Worm (Caenorhabditis elegans) whole organism, L1 larva: ENCODE results near the gene F02C12.3.

ENCODE experiments used
- C16A3.4 ChIP-seq: fragments of 150-350 bp; optimal IDR thresholded peaks from 2 replicates; lab custom pipeline; 2014; ENCODE audit warnings: missing biosample characterization, missing genetic modification characterization
- Y116A8C.19 ChIP-seq: sonication (generic microtip); optimal IDR thresholded peaks from 2 replicates; lab custom pipeline; 2016; ENCODE audit warnings: missing compliant biosample characterization, missing genetic modification characterization, borderline replicate concordance
- aha-1 ChIP-seq: fragments of 150-350 bp; optimal IDR thresholded peaks from 2 replicates; lab custom pipeline; 2014; ENCODE audit warnings: missing biosample characterization, missing genetic modification characterization
- alr-1 ChIP-seq: fragments of 200-800 bp; sonication (Bioruptor generic); optimal IDR thresholded peaks from 2 replicates; lab custom pipeline; 2018; ENCODE audit warnings: borderline replicate concordance, mild to moderate bottlenecking, missing genetic modification characterization, missing compliant biosample characterization
- aly-2 ChIP-seq: fragments of 150-350 bp; optimal IDR thresholded peaks from 2 replicates; lab custom pipeline; 2014; ENCODE audit warnings: missing biosample characterization, missing genetic modification characterization
- blmp-1 ChIP-seq: fragments of 150-350 bp; optimal IDR thresholded peaks from 2 replicates; lab custom pipeline; 2014; ENCODE audit warnings: missing biosample characterization, missing genetic modification characterization
- ceh-63 ChIP-seq: fragments of 200-800 bp; sonication (Bioruptor generic); optimal IDR thresholded peaks from 2 replicates; lab custom pipeline; 2018; ENCODE audit warnings: mild to moderate bottlenecking, missing genetic modification characterization, missing compliant biosample characterization
- ceh-8 ChIP-seq: fragments of 200-800 bp; sonication (Bioruptor generic); optimal IDR thresholded peaks from 2 replicates; lab custom pipeline; 2018; ENCODE audit warnings: mild to moderate bottlenecking, missing genetic modification characterization, moderate library complexity, missing compliant biosample characterization
- ceh-82 ChIP-seq, 3 experiments: fragments of 150-350 bp in 1 of 3; sonication (generic microtip) in 2 of 3; optimal IDR thresholded peaks; 2 replicates each; lab custom pipeline; 2014 to 2017; ENCODE audit warnings: missing biosample characterization in 3 of 3, missing genetic modification characterization in 3 of 3
- ceh-88 ChIP-seq: fragments of 200-800 bp; sonication (Bioruptor generic); IDR thresholded peaks from 2 replicates; pipeline ENCODE4 v1.3.6; 2022; ENCODE audit warnings: missing genetic modification characterization, missing compliant biosample characterization
- ces-1 ChIP-seq: fragments of 150-350 bp; optimal IDR thresholded peaks from 2 replicates; lab custom pipeline; 2014; ENCODE audit warnings: missing biosample characterization, missing genetic modification reagents, missing genetic modification characterization
- dpl-1 ChIP-seq, 3 experiments: fragments of 150-350 bp in 2 of 3; sonication (generic microtip) in 1 of 3; optimal IDR thresholded peaks; 2 replicates each; lab custom pipeline; 2014 to 2017; ENCODE audit warnings: missing biosample characterization in 3 of 3, missing genetic modification characterization in 3 of 3, missing genetic modification reagents in 3 of 3
- dsc-1 ChIP-seq: sonication (generic microtip); optimal IDR thresholded peaks from 2 replicates; lab custom pipeline; 2016; ENCODE audit warnings: mild to moderate bottlenecking, missing genetic modification characterization, missing compliant biosample characterization
- efl-1 ChIP-seq, 4 experiments: fragments of 150-350 bp; optimal IDR thresholded peaks in 3 of 4; peaks in 1 of 4; 1 replicate in 1 of 4; 2 replicates in 3 of 4; lab custom pipeline; 2014; ENCODE audit warnings: missing biosample characterization in 2 of 4, missing genetic modification characterization in 2 of 4, missing genetic modification reagents in 2 of 4
- egl-13 ChIP-seq: sonication (generic microtip); optimal IDR thresholded peaks from 2 replicates; lab custom pipeline; 2016; ENCODE audit warnings: missing genotype, missing genetic modification reagents, missing genetic modification characterization, missing compliant biosample characterization
- egl-27 ChIP-seq, 2 experiments: fragments of 150-350 bp in 1 of 2; sonication (generic microtip); optimal IDR thresholded peaks; 3 replicates each; lab custom pipeline; 2017 to 2018; ENCODE audit warnings: missing biosample characterization in 2 of 2, missing genetic modification characterization in 2 of 2, missing genetic modification reagents in 2 of 2
- elt-2 ChIP-seq: sonication (generic microtip); optimal IDR thresholded peaks from 2 replicates; lab custom pipeline; 2016; ENCODE audit warnings: missing genetic modification characterization, mild to moderate bottlenecking, inconsistent platforms, missing compliant biosample characterization, missing genetic modification reagents
- elt-3 ChIP-seq, 6 experiments: fragments of 150-350 bp in 1 of 6; sonication (generic microtip); optimal IDR thresholded peaks; 2 replicates each; lab custom pipeline; 2017 to 2018; ENCODE audit warnings: missing biosample characterization in 6 of 6, missing genetic modification characterization in 6 of 6, inconsistent platforms in 1 of 6
- ets-5 ChIP-seq: fragments of 200-800 bp; sonication (Bioruptor generic); IDR thresholded peaks from 2 replicates; pipeline ENCODE4 v1.3.6; 2022; ENCODE audit warnings: missing genetic modification characterization, missing compliant biosample characterization
- fkh-10 ChIP-seq: sonication (generic microtip); optimal IDR thresholded peaks from 2 replicates; lab custom pipeline; 2017; ENCODE audit warnings: missing biosample characterization, missing genetic modification reagents, missing genetic modification characterization
- fkh-8 ChIP-seq: sonication (generic microtip); optimal IDR thresholded peaks from 2 replicates; lab custom pipeline; 2016; ENCODE audit warnings: mild to moderate bottlenecking, missing genetic modification characterization, missing compliant biosample characterization
- fos-1 ChIP-seq: fragments of 150-350 bp; optimal IDR thresholded peaks from 2 replicates; lab custom pipeline; 2014; ENCODE audit warnings: missing biosample characterization, missing genetic modification characterization
- grh-1 ChIP-seq: fragments of 200-800 bp; sonication (Bioruptor generic); IDR thresholded peaks from 2 replicates; pipeline ENCODE4 v1.3.6; 2022; ENCODE audit warnings: missing genetic modification reagents, missing genetic modification characterization, missing compliant biosample characterization
- jun-1 ChIP-seq: fragments of 150-350 bp; optimal IDR thresholded peaks from 2 replicates; lab custom pipeline; 2014; ENCODE audit warnings: missing biosample characterization, missing genetic modification reagents, missing genetic modification characterization
- lin-14 ChIP-seq: fragments of 200-800 bp; sonication (Bioruptor generic); optimal IDR thresholded peaks from 2 replicates; lab custom pipeline; 2018; ENCODE audit warnings: mild to moderate bottlenecking, missing genetic modification characterization, moderate library complexity, missing compliant biosample characterization
- lin-15B ChIP-seq: fragments of 150-350 bp; sonication (generic microtip); optimal IDR thresholded peaks from 3 replicates; lab custom pipeline; 2014; ENCODE audit warnings: missing biosample characterization, missing genetic modification characterization
- lin-35 ChIP-seq, 2 experiments: fragments of 150-350 bp; optimal IDR thresholded peaks; 2 replicates each; lab custom pipeline; 2014; ENCODE audit warnings: missing biosample characterization in 2 of 2, missing genetic modification characterization in 2 of 2, missing genetic modification reagents in 2 of 2
- mef-2 ChIP-seq: fragments of 150-350 bp; optimal IDR thresholded peaks from 2 replicates; lab custom pipeline; 2014; ENCODE audit warnings: missing biosample characterization, missing genetic modification characterization
- mep-1 ChIP-seq: fragments of 150-350 bp; optimal IDR thresholded peaks from 2 replicates; lab custom pipeline; 2014; ENCODE audit warnings: missing biosample characterization, missing genetic modification characterization
- nhr-19 ChIP-seq: fragments of 200-800 bp; sonication (Bioruptor generic); conservative IDR thresholded peaks from 2 replicates; pipeline ENCODE4 v1.3.6; 2022; ENCODE audit warnings: missing genetic modification characterization, missing compliant biosample characterization
- nhr-237 ChIP-seq: fragments of 150-350 bp; optimal IDR thresholded peaks from 2 replicates; lab custom pipeline; 2014; ENCODE audit warnings: missing biosample characterization, missing genetic modification characterization
- nhr-47 ChIP-seq: sonication (generic microtip); optimal IDR thresholded peaks from 2 replicates; lab custom pipeline; 2016; ENCODE audit warnings: mild to moderate bottlenecking, missing genetic modification characterization, moderate library complexity, missing compliant biosample characterization
- nhr-71 ChIP-seq: sonication (generic microtip); optimal IDR thresholded peaks from 2 replicates; lab custom pipeline; 2016; ENCODE audit warnings: mild to moderate bottlenecking, missing genetic modification characterization, moderate library complexity, missing compliant biosample characterization
- nhr-77 ChIP-seq: fragments of 150-350 bp; optimal IDR thresholded peaks from 2 replicates; lab custom pipeline; 2014; ENCODE audit warnings: missing biosample characterization, missing genetic modification characterization
- nhr-90 ChIP-seq: sonication (generic microtip); optimal IDR thresholded peaks from 2 replicates; lab custom pipeline; 2016; ENCODE audit warnings: mild to moderate bottlenecking, missing genetic modification characterization, missing compliant biosample characterization; ENCODE audit not compliant: poor library complexity
- pag-3 ChIP-seq: sonication (generic microtip); optimal IDR thresholded peaks from 2 replicates; lab custom pipeline; 2017; ENCODE audit warnings: missing genetic modification characterization, mild to moderate bottlenecking, missing compliant biosample characterization, antibody characterized with exemption, borderline replicate concordance; ENCODE audit not compliant: insufficient read depth
- rnt-1 ChIP-seq: sonication (generic microtip); optimal IDR thresholded peaks from 2 replicates; lab custom pipeline; 2016; ENCODE audit warnings: mild to moderate bottlenecking, missing genetic modification characterization, moderate library complexity, missing compliant biosample characterization
- snpc-4 ChIP-seq: fragments of 150-350 bp; optimal IDR thresholded peaks from 2 replicates; lab custom pipeline; 2014; ENCODE audit warnings: missing biosample characterization, missing genetic modification characterization
- sptf-1 ChIP-seq: fragments of 150-350 bp; optimal IDR thresholded peaks from 2 replicates; lab custom pipeline; 2014; ENCODE audit warnings: missing biosample characterization, missing genetic modification characterization
- swsn-7 ChIP-seq: sonication (generic microtip); optimal IDR thresholded peaks from 2 replicates; lab custom pipeline; 2016; ENCODE audit warnings: missing genetic modification characterization, missing compliant biosample characterization
- tbx-2 ChIP-seq: sonication (generic microtip); optimal IDR thresholded peaks from 2 replicates; lab custom pipeline; 2016; ENCODE audit warnings: missing genetic modification characterization, missing compliant biosample characterization
- unc-30 ChIP-seq: sonication (generic microtip); optimal IDR thresholded peaks from 2 replicates; lab custom pipeline; 2017; ENCODE audit warnings: missing biosample characterization, missing genetic modification characterization
- unc-98 ChIP-seq: fragments of 200-800 bp; sonication (Bioruptor generic); IDR thresholded peaks from 2 replicates; pipeline ENCODE4 v1.3.6; 2022; ENCODE audit warnings: missing genetic modification characterization, missing compliant biosample characterization
- vab-15 ChIP-seq: sonication (generic microtip); optimal IDR thresholded peaks from 2 replicates; lab custom pipeline; 2017; ENCODE audit warnings: missing genotype, mild to moderate bottlenecking, missing genetic modification characterization, missing compliant biosample characterization
- zag-1 ChIP-seq: fragments of 150-350 bp; optimal IDR thresholded peaks from 2 replicates; lab custom pipeline; 2014; ENCODE audit warnings: missing biosample characterization, missing genetic modification characterization
- ztf-4 ChIP-seq: fragments of 150-350 bp; optimal IDR thresholded peaks from 2 replicates; lab custom pipeline; 2014; ENCODE audit warnings: missing biosample characterization, missing genetic modification characterization

Gene F02C12.3

DNA sequence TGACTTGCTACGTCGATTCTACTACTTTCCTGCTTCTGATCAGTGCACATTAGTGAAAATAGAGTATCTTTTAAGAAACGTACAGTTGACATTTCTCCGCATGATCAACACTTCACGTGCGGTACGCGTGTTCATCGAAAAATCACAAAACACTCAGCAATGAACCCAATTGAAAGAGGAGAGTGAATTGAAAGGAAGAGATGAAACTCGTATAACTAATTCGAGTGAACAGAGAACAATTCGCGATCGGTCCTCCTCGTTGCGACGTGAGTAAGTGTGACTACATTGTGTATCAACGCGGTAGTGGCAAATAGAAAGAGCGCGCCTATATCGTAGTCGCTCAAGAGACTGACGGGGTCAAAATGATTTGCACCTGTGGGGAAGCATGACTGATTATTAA, 43.2 kb upstream of the F02C12.3 start (continued):
- TF ChIP-seq aly-2 (no peak), nhr-71 (tag; lab: Kevin White, UChicago) (peak; percentile 92), nhr-237 (tag; lab: Kevin White, UChicago) (peak; percentile 15), unc-98 (GFP tag; lab: Robert Waterston, UW) (no peak), swsn-7 (tag; lab: Kevin White, UChicago) (peak; percentile 42), dpl-1 (GFP tag; optimal IDR thresholded peaks at IDR 0.05; lab: Kevin White, UChicago) (peak in 2 of 3 experiments; percentile 6 to 22), nhr-47 (tag; lab: Kevin White, UChicago) (peak; percentile 73), fkh-10 (GFP tag; lab: Kevin White, UChicago) (no peak), efl-1 (optimal IDR thresholded peaks at IDR 0.05; lab: Kevin White, UChicago) (peak in 1 of 2 experiments; percentile 9), efl-1 (GFP tag; optimal IDR thresholded peaks at IDR 0.05 in 1 of 2; lab: Kevin White, UChicago) (peak in 1 of 2 experiments; percentile 93), rnt-1 (tag; lab: Kevin White, UChicago) (peak; percentile 46), tbx-2 (tag; lab: Kevin White, UChicago) (peak; percentile 81), mep-1 (tag; lab: Kevin White, UChicago) (peak; percentile 65), nhr-77 (peak; percentile 57), ceh-82 (tag; optimal IDR thresholded peaks at IDR 0.05; lab: Kevin White, UChicago) (peak in 2 of 3 experiments; percentile 10 to 44), ztf-4 (tag; lab: Kevin White, UChicago) (peak; percentile 72), ceh-8 (GFP tag; lab: Kevin White, UChicago) (no peak), egl-27 (tag; optimal IDR thresholded peaks at IDR 0.05; lab: Kevin White, UChicago) (peak; percentile 55 to 77), alr-1 (no peak), elt-3 (tag; optimal IDR thresholded peaks at IDR 0.05; lab: Kevin White, UChicago) (peak in 5 of 6 experiments; percentile 33 to 92 (median 83))
- TF ChIP-seq, all 84 proteins: peak for 37

DNA sequence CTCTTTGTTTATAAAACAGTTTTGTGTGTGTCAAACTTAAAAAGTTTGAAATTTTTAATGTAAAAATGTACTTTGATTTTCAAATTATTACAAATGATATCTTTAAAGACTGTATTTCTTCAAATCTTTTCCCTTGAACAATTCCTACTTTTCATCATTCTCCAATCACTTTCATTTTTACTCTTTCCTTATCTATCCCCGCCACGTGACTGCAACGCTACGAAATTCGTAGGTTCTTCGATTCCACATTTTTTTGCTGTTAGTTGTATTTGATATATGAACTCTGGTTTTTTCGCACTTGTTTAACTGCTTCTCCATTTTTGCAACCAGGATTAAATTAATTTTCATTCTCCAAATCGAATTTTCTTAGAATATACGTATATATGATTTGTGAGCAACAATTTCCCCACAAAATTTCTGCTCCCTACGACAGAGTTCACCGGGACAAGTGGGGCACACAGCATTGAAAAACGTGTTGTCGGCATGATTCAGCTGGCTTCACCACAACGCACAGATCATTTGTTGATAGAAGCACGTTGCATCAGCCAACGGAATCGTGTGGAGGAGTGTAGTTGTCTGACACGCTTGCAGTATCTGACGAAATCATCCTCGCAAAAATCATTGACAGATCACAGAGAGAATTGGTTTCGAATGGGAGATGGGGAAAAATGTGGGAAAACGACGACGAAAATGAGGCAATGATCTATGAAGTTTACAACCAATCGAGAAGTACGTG, 41.9 kb upstream of the F02C12.3 start:
- TF ChIP-seq lin-35 (GFP tag; optimal IDR thresholded peaks at IDR 0.05; lab: Kevin White, UChicago) (peak in 1 of 2 experiments; percentile 37), ces-1 (GFP tag; lab: Kevin White, UChicago) (no peak), nhr-77 (no peak), alr-1 (no peak), lin-14 (GFP tag; lab: Kevin White, UChicago) (peak; percentile 83), unc-30 (tag; lab: Kevin White, UChicago) (no peak), blmp-1 (peak; percentile 94), pag-3 (tag; lab: Kevin White, UChicago) (no peak), C16A3.4 (tag; lab: Kevin White, UChicago) (peak; percentile 25), ceh-88 (no peak), aha-1 (tag; lab: Kevin White, UChicago) (no peak), ceh-82 (tag; optimal IDR thresholded peaks at IDR 0.05; lab: Kevin White, UChicago) (no peak), zag-1 (no peak), elt-3 (tag; optimal IDR thresholded peaks at IDR 0.05; lab: Kevin White, UChicago) (peak in 3 of 6 experiments; percentile 32 to 49 (median 44)), dpl-1 (GFP tag; optimal IDR thresholded peaks at IDR 0.05; lab: Kevin White, UChicago) (no peak), fkh-8 (tag; lab: Kevin White, UChicago) (peak; percentile 54), nhr-47 (tag; lab: Kevin White, UChicago) (peak; percentile 58), tbx-2 (tag; lab: Kevin White, UChicago) (peak; percentile 49), lin-15B (tag; lab: Kevin White, UChicago) (no peak), ceh-63 (GFP tag; lab: Kevin White, UChicago) (no peak), sptf-1 (no peak), dsc-1 (peak; percentile 41), grh-1 (no peak), elt-2 (tag; lab: Kevin White, UChicago) (peak; percentile 69), rnt-1 (tag; lab: Kevin White, UChicago) (peak; percentile 85), fkh-10 (GFP tag; lab: Kevin White, UChicago) (no peak), mef-2 (no peak), egl-13 (tag; lab: Kevin White, UChicago) (no peak), jun-1 (tag; lab: Kevin White, UChicago) (peak; percentile 71), ets-5 (no peak), nhr-90 (tag; lab: Kevin White, UChicago) (peak; percentile 34), vab-15 (tag; lab: Kevin White, UChicago) (no peak), fos-1 (no peak), Y116A8C.19 (tag; lab: Kevin White, UChicago) (no peak), swsn-7 (tag; lab: Kevin White, UChicago) (no peak), ceh-8 (GFP tag; lab: Kevin White, UChicago) (no peak), nhr-19 (peak; percentile 66), nhr-71 (tag; lab: Kevin White, UChicago) (peak; percentile 76), snpc-4 (tag; lab: Kevin White, UChicago) (no peak)
